Fruit fly (Drosophila melanogaster): ENCODE results near the gene Uro.

DNA sequence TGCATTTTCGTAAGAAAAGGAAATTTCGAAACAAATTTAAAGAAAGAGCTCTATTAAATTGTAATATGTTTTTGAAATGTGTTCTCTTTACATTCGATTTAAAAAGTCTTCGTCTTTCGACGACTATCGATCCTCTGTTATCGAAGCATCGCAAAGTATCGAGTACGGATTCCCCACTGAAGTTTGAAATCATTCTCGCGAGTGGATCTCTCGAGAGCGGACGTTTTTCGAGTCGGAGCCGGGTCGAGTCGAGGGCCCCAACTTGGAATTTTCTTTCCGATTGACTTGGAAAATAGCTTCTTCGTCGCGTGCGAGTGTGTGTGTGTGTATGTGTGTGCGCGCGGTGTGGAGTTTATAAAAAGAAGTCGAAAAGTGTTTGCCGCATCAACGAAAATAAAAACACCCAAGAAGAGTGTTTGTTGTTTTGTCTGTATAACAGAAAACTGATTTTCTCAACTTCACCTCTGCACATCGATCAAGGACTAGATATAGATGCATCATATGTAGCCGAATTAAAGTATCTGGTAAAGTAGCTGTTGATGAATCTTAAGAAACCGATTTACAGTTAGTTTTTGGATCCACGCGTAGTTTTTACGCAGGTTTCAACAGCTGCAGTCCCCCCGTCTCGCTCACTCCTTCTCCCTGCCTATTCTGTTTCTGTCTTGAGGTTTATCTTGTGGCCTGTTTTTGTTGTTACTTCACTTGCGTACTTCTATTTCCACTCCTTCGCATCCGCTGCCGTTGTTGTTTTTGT, 31.5 kb downstream of the Uro start, which contains the start of gene LanB1:
- TF ChIP-seq CG8478 (optimal IDR thresholded peaks at IDR 0.05) (no peak), CTCF (optimal IDR thresholded peaks at IDR 0.05) (no peak)

Measured in S2 (cell line).